Fruit fly (Drosophila melanogaster) whole organism, wandering third instar larva: Measurements from ENCODE around the gene CG2983.

Source experiments
- Mio ChIP-seq: sonication (Bioruptor generic); optimal IDR thresholded peaks from 2 replicates; lab custom pipeline; 2016; ENCODE audit warnings: missing biosample characterization, missing genetic modification characterization
- OdsH ChIP-seq: fragments of 200-800 bp; sonication (Bioruptor generic); optimal IDR thresholded peaks from 2 replicates; lab custom pipeline; 2016; ENCODE audit warnings: missing biosample characterization, mild to moderate bottlenecking, missing genetic modification characterization
- foxo ChIP-seq, 2 experiments: fragments of 200-800 bp; sonication (Bioruptor generic); optimal IDR thresholded peaks; 2 replicates in 1 of 2; 3 replicates in 1 of 2; lab custom pipeline; 2016 to 2017; ENCODE audit warnings: missing biosample characterization in 2 of 2, missing genetic modification characterization in 2 of 2
- fru ChIP-seq: fragments of 200-800 bp; sonication (Bioruptor generic); optimal IDR thresholded peaks from 3 replicates; lab custom pipeline; 2016; ENCODE audit warnings: missing biosample characterization, mild to moderate bottlenecking, missing genetic modification characterization
- sage ChIP-seq: fragments of 200-800 bp; sonication (Bioruptor generic); optimal IDR thresholded peaks from 2 replicates; lab custom pipeline; 2016; ENCODE audit warnings: missing biosample characterization, mild to moderate bottlenecking, missing genetic modification characterization
- tai ChIP-seq: sonication (Bioruptor generic); optimal IDR thresholded peaks from 2 replicates; lab custom pipeline; 2016; ENCODE audit warnings: missing biosample characterization, missing genetic modification characterization

dm6 chr2L:2891200-2891599, 43.8 kb downstream of the CG2983 start:
- no peak for TF ChIP-seq OdsH
- no peak for TF ChIP-seq Mio (GFP tag; lab: Kevin White, UChicago)
- no peak for TF ChIP-seq foxo (GFP tag; optimal IDR thresholded peaks at IDR 0.05; lab: Kevin White, UChicago)
- no peak for TF ChIP-seq fru (GFP tag; lab: Kevin White, UChicago)
- TF ChIP-seq tai (GFP tag; lab: Kevin White, UChicago) = no peak
- TF ChIP-seq sage (GFP tag; lab: Kevin White, UChicago) = no peak
